Worm (Caenorhabditis elegans): Measurements from ENCODE around the gene gtl-2.

The gtl-2 gene

ce11 chrIV:11306548-11306947 lies 33.3 kb downstream of the gtl-2 start, which contains the start of gene B0035.13:
B0035.13 (minus strand) TSS chrIV:11306720.
- TF ChIP-seq med-1 (GFP tag; optimal IDR thresholded peaks at IDR 0.05; ENCODE audit: insufficient read depth) (no peak), cog-1 (tag; optimal IDR thresholded peaks at IDR 0.05) (no peak)

ce11 chrIV:11307770-11308169 lies 34.5 kb downstream of the gtl-2 start:
- TF ChIP-seq ref-1 (GFP tag; conservative IDR thresholded peaks at IDR 0.05) (no peak), med-1 (GFP tag; optimal IDR thresholded peaks at IDR 0.05; ENCODE audit: insufficient read depth) (no peak), cog-1 (tag; optimal IDR thresholded peaks at IDR 0.05) (no peak), ztf-29 (GFP tag; IDR thresholded peaks at IDR 0.05) (no peak), tab-1 (GFP tag; IDR thresholded peaks at IDR 0.05) (no peak), klf-2 (GFP tag; conservative IDR thresholded peaks at IDR 0.05) (no peak), T22C8.4 (GFP tag; IDR thresholded peaks at IDR 0.05) (no peak), ztf-23 (GFP tag; IDR thresholded peaks at IDR 0.05) (no peak), flt-1 (GFP tag; IDR thresholded peaks at IDR 0.05) (no peak)

- 0 out of 2 replicates have a peak, but pooled peaks have one; percentile 31 for TF ChIP-seq klf-2 (GFP tag; conservative IDR thresholded peaks at IDR 0.05)
- peak; percentile 66 for TF ChIP-seq flt-1 (GFP tag; IDR thresholded peaks at IDR 0.05)
- 0 out of 2 replicates have a peak, but pooled peaks have one; percentile 64 for TF ChIP-seq ztf-23 (GFP tag; IDR thresholded peaks at IDR 0.05)
- TF ChIP-seq ref-1 (GFP tag; conservative IDR thresholded peaks at IDR 0.05): 0 out of 2 replicates have a peak, but pooled peaks have one; percentile 5
- TF ChIP-seq tab-1 (GFP tag; IDR thresholded peaks at IDR 0.05): peak; percentile 55; the same call in 1 of the 2 replicates
- TF ChIP-seq med-1 (GFP tag; optimal IDR thresholded peaks at IDR 0.05; ENCODE audit: insufficient read depth): peak; percentile 72
- no peak for TF ChIP-seq cog-1 (tag; optimal IDR thresholded peaks at IDR 0.05)
- TF ChIP-seq ztf-29 (GFP tag; IDR thresholded peaks at IDR 0.05): no peak
- TF ChIP-seq T22C8.4 (GFP tag; IDR thresholded peaks at IDR 0.05): no peak
These were observed 37.4 kb downstream of the gtl-2 start, which contains the start of gene znf-207 for ce11 chrIV:11310624-11311023. znf-207 (plus strand) TSS chrIV:11310972.

- TF ChIP-seq flt-1 (GFP tag; IDR thresholded peaks at IDR 0.05) (no peak), klf-2 (GFP tag; conservative IDR thresholded peaks at IDR 0.05) (0 out of 2 replicates have a peak, but pooled peaks have one; percentile 49), T22C8.4 (GFP tag; IDR thresholded peaks at IDR 0.05) (no peak), tab-1 (GFP tag; IDR thresholded peaks at IDR 0.05) (no peak), cog-1 (tag; optimal IDR thresholded peaks at IDR 0.05) (no peak), med-1 (GFP tag; optimal IDR thresholded peaks at IDR 0.05; ENCODE audit: insufficient read depth) (no peak), ztf-29 (GFP tag; IDR thresholded peaks at IDR 0.05) (no peak)
These were observed 38.2 kb downstream of the gtl-2 start for ce11 chrIV:11311484-11311883.

ce11 chrIV:11313880-11314279 lies 40.6 kb downstream of the gtl-2 start, which contains the start of gene dnj-2:
dnj-2 (minus strand) TSS chrIV:11313980.
- TF ChIP-seq med-1 (GFP tag; optimal IDR thresholded peaks at IDR 0.05; ENCODE audit: insufficient read depth) (no peak), tab-1 (GFP tag; IDR thresholded peaks at IDR 0.05) (no peak), flt-1 (GFP tag; IDR thresholded peaks at IDR 0.05) (no peak), cog-1 (tag; optimal IDR thresholded peaks at IDR 0.05) (no peak), ztf-29 (GFP tag; IDR thresholded peaks at IDR 0.05) (no peak), klf-2 (GFP tag; conservative IDR thresholded peaks at IDR 0.05) (no peak), ztf-23 (GFP tag; IDR thresholded peaks at IDR 0.05) (no peak), T22C8.4 (GFP tag; IDR thresholded peaks at IDR 0.05) (no peak), ref-1 (GFP tag; conservative IDR thresholded peaks at IDR 0.05) (no peak)

ce11 chrIV:11314885-11315284 lies 41.6 kb downstream of the gtl-2 start, which contains the start of the genes B0035.3, B0035.22 and pfd-4:
B0035.3 (minus strand) TSS chrIV:11314998.
B0035.22 (plus strand) TSS chrIV:11315153.
pfd-4 (plus strand) TSS chrIV:11315207.
- TF ChIP-seq cog-1 (tag; optimal IDR thresholded peaks at IDR 0.05) (no peak), med-1 (GFP tag; optimal IDR thresholded peaks at IDR 0.05; ENCODE audit: insufficient read depth) (no peak), ref-1 (GFP tag; conservative IDR thresholded peaks at IDR 0.05) (no peak), tab-1 (GFP tag; IDR thresholded peaks at IDR 0.05) (no peak), klf-2 (GFP tag; conservative IDR thresholded peaks at IDR 0.05) (no peak), flt-1 (GFP tag; IDR thresholded peaks at IDR 0.05) (no peak), T22C8.4 (GFP tag; IDR thresholded peaks at IDR 0.05) (no peak), ztf-23 (GFP tag; IDR thresholded peaks at IDR 0.05) (no peak), ztf-29 (GFP tag; IDR thresholded peaks at IDR 0.05) (no peak)

- no peak for TF ChIP-seq flt-1 (GFP tag; IDR thresholded peaks at IDR 0.05)
- no peak for TF ChIP-seq klf-2 (GFP tag; conservative IDR thresholded peaks at IDR 0.05)
These were observed 42.4 kb downstream of the gtl-2 start for ce11 chrIV:11315688-11316087.

ce11 chrIV:11316106-11316505 lies 42.9 kb downstream of the gtl-2 start:
- TF ChIP-seq med-1 (GFP tag; optimal IDR thresholded peaks at IDR 0.05; ENCODE audit: insufficient read depth) (no peak), T22C8.4 (GFP tag; IDR thresholded peaks at IDR 0.05) (no peak), cog-1 (tag; optimal IDR thresholded peaks at IDR 0.05) (no peak), ztf-29 (GFP tag; IDR thresholded peaks at IDR 0.05) (no peak), ref-1 (GFP tag; conservative IDR thresholded peaks at IDR 0.05) (no peak), flt-1 (GFP tag; IDR thresholded peaks at IDR 0.05) (no peak), tab-1 (GFP tag; IDR thresholded peaks at IDR 0.05) (no peak), klf-2 (GFP tag; conservative IDR thresholded peaks at IDR 0.05) (no peak), ztf-23 (GFP tag; IDR thresholded peaks at IDR 0.05) (no peak)

ce11 chrIV:11316640-11317039 lies 43.4 kb downstream of the gtl-2 start:
- TF ChIP-seq ztf-29 (GFP tag; IDR thresholded peaks at IDR 0.05) (no peak), cog-1 (tag; optimal IDR thresholded peaks at IDR 0.05) (no peak), klf-2 (GFP tag; conservative IDR thresholded peaks at IDR 0.05) (no peak), med-1 (GFP tag; optimal IDR thresholded peaks at IDR 0.05; ENCODE audit: insufficient read depth) (no peak), flt-1 (GFP tag; IDR thresholded peaks at IDR 0.05) (no peak), ref-1 (GFP tag; conservative IDR thresholded peaks at IDR 0.05) (no peak), T22C8.4 (GFP tag; IDR thresholded peaks at IDR 0.05) (no peak)

- TF ChIP-seq klf-2 (GFP tag; conservative IDR thresholded peaks at IDR 0.05) (no peak), T22C8.4 (GFP tag; IDR thresholded peaks at IDR 0.05) (no peak), cog-1 (tag; optimal IDR thresholded peaks at IDR 0.05) (no peak), tab-1 (GFP tag; IDR thresholded peaks at IDR 0.05) (no peak), ztf-23 (GFP tag; IDR thresholded peaks at IDR 0.05) (no peak), flt-1 (GFP tag; IDR thresholded peaks at IDR 0.05) (no peak), ref-1 (GFP tag; conservative IDR thresholded peaks at IDR 0.05) (no peak), ztf-29 (GFP tag; IDR thresholded peaks at IDR 0.05) (no peak), med-1 (GFP tag; optimal IDR thresholded peaks at IDR 0.05; ENCODE audit: insufficient read depth) (no peak)
These were observed 43.9 kb downstream of the gtl-2 start, which contains the start of gene gspd-1 for ce11 chrIV:11317119-11317518. gspd-1 (plus strand) TSS chrIV:11317419.
